Worm (Caenorhabditis elegans) whole organism, L2 larva: ENCODE results near the gene jip-1.
"Not testable (repeated sequence)": the region's sequence is repeated elsewhere in the genome, so short reads cannot be mapped to it uniquely, and the experiment has no call there.

Experiments
- aly-2 ChIP-seq: fragments of 150-350 bp; optimal IDR thresholded peaks from 2 replicates; lab custom pipeline; 2014; ENCODE audit warnings: missing biosample characterization, missing genetic modification characterization
- ama-1 ChIP-seq: fragments of 150-350 bp; optimal IDR thresholded peaks from 2 replicates; lab custom pipeline; 2018; ENCODE audit warnings: inconsistent platforms
- ceh-16 ChIP-seq: fragments of 150-350 bp; optimal IDR thresholded peaks from 2 replicates; lab custom pipeline; 2014; ENCODE audit warnings: missing biosample characterization, missing genetic modification characterization
- crh-2 ChIP-seq: sonication (generic microtip); optimal IDR thresholded peaks from 2 replicates; lab custom pipeline; 2017; ENCODE audit warnings: missing biosample characterization, missing genetic modification characterization
- elt-1 ChIP-seq: fragments of 150-350 bp; optimal IDR thresholded peaks from 2 replicates; lab custom pipeline; 2014; ENCODE audit warnings: missing biosample characterization, missing genetic modification characterization
- nhr-23 ChIP-seq: fragments of 150-350 bp; optimal IDR thresholded peaks from 2 replicates; lab custom pipeline; 2014; ENCODE audit warnings: missing biosample characterization, missing genetic modification reagents, missing genetic modification characterization
- nhr-237 ChIP-seq: fragments of 150-350 bp; optimal IDR thresholded peaks from 2 replicates; lab custom pipeline; 2014; ENCODE audit warnings: missing biosample characterization, missing genetic modification characterization
- nhr-25 ChIP-seq: fragments of 150-350 bp; sonication (generic microtip); optimal IDR thresholded peaks from 3 replicates; lab custom pipeline; 2014; ENCODE audit warnings: missing biosample characterization, missing genetic modification characterization
- nhr-77 ChIP-seq: fragments of 150-350 bp; optimal IDR thresholded peaks from 2 replicates; lab custom pipeline; 2014; ENCODE audit warnings: missing biosample characterization, missing genetic modification characterization
- peb-1 ChIP-seq: fragments of 150-350 bp; optimal IDR thresholded peaks from 2 replicates; lab custom pipeline; 2014; ENCODE audit warnings: missing biosample characterization, missing genetic modification characterization
- skn-1 ChIP-seq: sonication (generic microtip); optimal IDR thresholded peaks from 2 replicates; lab custom pipeline; 2017; ENCODE audit warnings: missing biosample characterization, missing genetic modification characterization
- unc-62 ChIP-seq: fragments of 150-350 bp; optimal IDR thresholded peaks from 2 replicates; lab custom pipeline; 2014; ENCODE audit warnings: missing biosample characterization, missing genetic modification reagents, missing genetic modification characterization
- ztf-11 ChIP-seq: sonication (generic microtip); optimal IDR thresholded peaks from 2 replicates; lab custom pipeline; 2017; ENCODE audit warnings: missing biosample characterization, missing genetic modification characterization

- not testable (repeated sequence) for TF ChIP-seq elt-1 (tag; lab: Kevin White, UChicago); ztf-11; skn-1 (tag; lab: Kevin White, UChicago); nhr-23 (tag; lab: Kevin White, UChicago); unc-62 (GFP tag; lab: Kevin White, UChicago); nhr-25 (tag; lab: Kevin White, UChicago); nhr-237 (tag; lab: Kevin White, UChicago); crh-2; nhr-77 (tag; lab: Kevin White, UChicago); ama-1 (lab: Kevin White, UChicago); ceh-16; peb-1 (tag; lab: Kevin White, UChicago); aly-2 (tag; lab: Kevin White, UChicago)
Measured at ce11 chrII:1278350-1278749, 48.4 kb upstream of the jip-1 start, which contains the start of gene srz-63.
